Worm (Caenorhabditis elegans) whole organism, L4 larva: ENCODE results near the gene pcp-4.

Experiments
- D1046.2 ChIP-seq: fragments of 200-800 bp; sonication (Bioruptor generic); IDR thresholded peaks from 2 replicates; pipeline ENCODE4 v1.3.6; 2022; ENCODE audit warnings: missing genetic modification characterization, missing compliant biosample characterization
- F26F4.8 ChIP-seq: fragments of 200-800 bp; sonication (Bioruptor generic); conservative IDR thresholded peaks from 2 replicates; pipeline ENCODE4 v1.3.6; 2022; ENCODE audit warnings: missing genetic modification characterization, missing compliant biosample characterization
- F37D6.2 ChIP-seq: sonication (generic microtip); optimal IDR thresholded peaks from 2 replicates; lab custom pipeline; 2016; ENCODE audit warnings: mild to moderate bottlenecking, missing genetic modification characterization, missing compliant biosample characterization
- F44E2.7 ChIP-seq: fragments of 200-800 bp; sonication (Bioruptor generic); IDR thresholded peaks from 2 replicates; pipeline ENCODE4 v2.1.2; 2022; ENCODE audit warnings: missing genetic modification characterization, missing compliant biosample characterization
- R02D3.7 ChIP-seq: fragments of 150-350 bp; sonication (generic microtip); optimal IDR thresholded peaks from 3 replicates; lab custom pipeline; 2014; ENCODE audit warnings: missing biosample characterization, missing genetic modification characterization
- Y5F2A.4 ChIP-seq: fragments of 200-800 bp; sonication (Bioruptor generic); optimal IDR thresholded peaks from 2 replicates; lab custom pipeline; 2018; ENCODE audit warnings: mild to moderate bottlenecking, missing genetic modification characterization, missing compliant biosample characterization
- Y75B8A.6 ChIP-seq: fragments of 200-800 bp; sonication (Bioruptor generic); IDR thresholded peaks from 2 replicates; pipeline ENCODE4 v1.3.6; 2022; ENCODE audit warnings: missing genetic modification reagents, missing genetic modification characterization, missing compliant biosample characterization
- arid-1 ChIP-seq: fragments of 200-800 bp; sonication (Bioruptor generic); conservative IDR thresholded peaks from 2 replicates; pipeline ENCODE4 v1.3.6; 2022; ENCODE audit warnings: missing genetic modification reagents, missing genetic modification characterization, missing compliant biosample characterization
- ceh-32 ChIP-seq: sonication (generic microtip); optimal IDR thresholded peaks from 2 replicates; lab custom pipeline; 2016; ENCODE audit warnings: mild to moderate bottlenecking, missing genetic modification characterization, missing compliant biosample characterization; ENCODE audit not compliant: poor library complexity
- ceh-82 ChIP-seq: sonication (generic microtip); optimal IDR thresholded peaks from 2 replicates; lab custom pipeline; 2017; ENCODE audit warnings: missing biosample characterization, missing genetic modification characterization
- ces-1 ChIP-seq: fragments of 150-350 bp; sonication (generic microtip); optimal IDR thresholded peaks from 4 replicates; lab custom pipeline; 2014; ENCODE audit warnings: missing biosample characterization, missing genetic modification reagents, missing genetic modification characterization
- dve-1 ChIP-seq: sonication (generic microtip); optimal IDR thresholded peaks from 2 replicates; lab custom pipeline; 2017; ENCODE audit warnings: antibody characterized with exemption, mild to moderate bottlenecking, missing genetic modification characterization, missing compliant biosample characterization; ENCODE audit not compliant: insufficient read depth
- egl-43 ChIP-seq: fragments of 200-800 bp; sonication (Bioruptor generic); IDR thresholded peaks from 2 replicates; pipeline ENCODE4 v1.3.6; 2022; ENCODE audit warnings: missing genetic modification reagents, missing genetic modification characterization, missing compliant biosample characterization
- fkh-10 ChIP-seq: fragments of 150-350 bp; optimal IDR thresholded peaks from 2 replicates; lab custom pipeline; 2014; ENCODE audit warnings: missing biosample characterization, missing genetic modification reagents, missing genetic modification characterization
- fos-1 ChIP-seq: fragments of 150-350 bp; optimal IDR thresholded peaks from 2 replicates; lab custom pipeline; 2014; ENCODE audit warnings: missing biosample characterization, missing genetic modification characterization
- lin-29 ChIP-seq: fragments of 200-800 bp; sonication (Bioruptor generic); IDR thresholded peaks from 2 replicates; pipeline ENCODE4 v1.3.6; 2022; ENCODE audit warnings: missing genetic modification reagents, missing genetic modification characterization, missing compliant biosample characterization
- lsy-2 ChIP-seq, 2 experiments: fragments of 150-350 bp in 1 of 2; sonication (generic microtip) in 1 of 2; optimal IDR thresholded peaks; 2 replicates each; lab custom pipeline; 2014 to 2017; ENCODE audit warnings: missing biosample characterization in 2 of 2, missing genetic modification characterization in 2 of 2
- madf-5 ChIP-seq, 2 experiments: fragments of 200-800 bp; sonication (Bioruptor generic); IDR thresholded peaks; 2 replicates each; pipeline ENCODE4 v1.3.6; 2022; ENCODE audit warnings: missing compliant biosample characterization in 2 of 2, missing genetic modification characterization in 2 of 2
- mdt-29 ChIP-seq: fragments of 200-800 bp; sonication (Bioruptor generic); IDR thresholded peaks from 2 replicates; pipeline ENCODE4 v1.3.6; 2022; ENCODE audit warnings: missing genetic modification reagents, missing genetic modification characterization, missing compliant biosample characterization
- nhr-102 ChIP-seq: sonication (generic microtip); optimal IDR thresholded peaks from 2 replicates; lab custom pipeline; 2016; ENCODE audit warnings: mild to moderate bottlenecking, missing genetic modification characterization, moderate library complexity, missing compliant biosample characterization
- nhr-28 ChIP-seq: fragments of 150-350 bp; optimal IDR thresholded peaks from 2 replicates; lab custom pipeline; 2014; ENCODE audit warnings: missing biosample characterization, missing genetic modification characterization
- nhr-41 ChIP-seq: fragments of 200-800 bp; sonication (Bioruptor generic); IDR thresholded peaks from 2 replicates; pipeline ENCODE4 v1.3.6; 2022; ENCODE audit warnings: missing genetic modification reagents, missing genetic modification characterization, missing compliant biosample characterization
- nhr-48 ChIP-seq: sonication (generic microtip); optimal IDR thresholded peaks from 2 replicates; lab custom pipeline; 2016; ENCODE audit warnings: mild to moderate bottlenecking, missing genetic modification characterization, missing compliant biosample characterization
- pqm-1 ChIP-seq: sonication (generic microtip); optimal IDR thresholded peaks from 2 replicates; lab custom pipeline; 2017; ENCODE audit warnings: missing biosample characterization, missing genetic modification characterization
- set-16 ChIP-seq: fragments of 200-800 bp; sonication (Bioruptor generic); IDR thresholded peaks from 2 replicates; pipeline ENCODE4 v1.3.6; 2022; ENCODE audit warnings: missing genetic modification reagents, missing genetic modification characterization, missing compliant biosample characterization
- spr-3 ChIP-seq: fragments of 200-800 bp; sonication (Bioruptor generic); optimal IDR thresholded peaks from 2 replicates; lab custom pipeline; 2018; ENCODE audit warnings: mild to moderate bottlenecking, missing genetic modification characterization, missing compliant biosample characterization
- tag-97 ChIP-seq: fragments of 200-800 bp; sonication (Bioruptor generic); IDR thresholded peaks from 2 replicates; pipeline ENCODE4 v1.3.6; 2022; ENCODE audit warnings: missing genetic modification characterization, missing compliant biosample characterization
- unc-130 ChIP-seq: sonication (generic microtip); optimal IDR thresholded peaks from 2 replicates; lab custom pipeline; 2016; ENCODE audit warnings: missing genetic modification reagents, missing genetic modification characterization, missing compliant biosample characterization
- unc-39 ChIP-seq: sonication (generic microtip); optimal IDR thresholded peaks from 2 replicates; lab custom pipeline; 2017; ENCODE audit warnings: missing biosample characterization, missing genetic modification characterization
- ztf-11 ChIP-seq: fragments of 150-350 bp; optimal IDR thresholded peaks from 2 replicates; lab custom pipeline; 2014; ENCODE audit warnings: missing biosample characterization, missing genetic modification characterization

pcp-4 gene

ce11 chrV:19790248-19790647, 40.6 kb downstream of the pcp-4 start:
- TF ChIP-seq set-16 (peak; percentile 81), unc-130 (GFP tag; lab: Kevin White, UChicago) (no peak)
- TF ChIP-seq, all 104 proteins: peak for 1

- TF ChIP-seq nhr-48 (tag; lab: Kevin White, UChicago) (no peak), pqm-1 (tag; lab: Kevin White, UChicago) (peak; percentile 77), nhr-28 (peak; percentile 94)
These were observed 42.5 kb downstream of the pcp-4 start, which contains the start of gene clec-258 for ce11 chrV:19788360-19788759. clec-258 (plus strand) TSS chrV:19788440.

- TF ChIP-seq fos-1 (tag; lab: Kevin White, UChicago) (no peak), F26F4.8 (GFP tag; lab: Robert Waterston, UW) (no peak), unc-39 (no peak)
These were observed 47.0 kb downstream of the pcp-4 start, which contains the start of gene srt-45 for ce11 chrV:19783829-19784228. srt-45 (plus strand) TSS chrV:19784129.

- TF ChIP-seq lin-29 (GFP tag; lab: Robert Waterston, UW) = no peak
- no peak for TF ChIP-seq arid-1 (GFP tag; lab: Robert Waterston, UW)
- TF ChIP-seq F44E2.7 (GFP tag; lab: Robert Waterston, UW) = no peak
- no peak for TF ChIP-seq dve-1 (tag; lab: Kevin White, UChicago)
These were observed 51.6 kb downstream of the pcp-4 start for ce11 chrV:19779220-19779619.

- TF ChIP-seq madf-5 (GFP tag; IDR thresholded peaks at IDR 0.05; lab: Robert Waterston, UW) (no peak), fkh-10 (GFP tag; lab: Kevin White, UChicago) (no peak), set-16 (no peak), ceh-82 (tag; lab: Kevin White, UChicago) (no peak), R02D3.7 (tag; lab: Kevin White, UChicago) (no peak), D1046.2 (no peak), tag-97 (GFP tag; lab: Robert Waterston, UW) (no peak), nhr-41 (GFP tag; lab: Robert Waterston, UW) (no peak)
These were observed 52.2 kb downstream of the pcp-4 start, which contains the start of gene fbxa-194 for ce11 chrV:19778608-19779007. fbxa-194 (minus strand) TSS chrV:19778708.

ce11 chrV:19777227-19777626, 53.6 kb downstream of the pcp-4 start, which contains the start of gene fbxa-118:
fbxa-118 (minus strand) TSS chrV:19777327.
- no peak for TF ChIP-seq arid-1 (GFP tag; lab: Robert Waterston, UW)
- TF ChIP-seq unc-39 = no peak
- TF ChIP-seq ceh-32 (tag; lab: Kevin White, UChicago) = no peak
- TF ChIP-seq ces-1 = no peak
- no peak for TF ChIP-seq egl-43
- TF ChIP-seq F37D6.2 (tag; lab: Kevin White, UChicago) = no peak
- TF ChIP-seq Y75B8A.6 = no peak
- no peak for TF ChIP-seq mdt-29 (GFP tag; lab: Robert Waterston, UW)
- no peak for TF ChIP-seq spr-3 (GFP tag; lab: Kevin White, UChicago)
- no peak for TF ChIP-seq lsy-2 (tag; optimal IDR thresholded peaks at IDR 0.05; lab: Kevin White, UChicago)
- TF ChIP-seq nhr-102 (tag; lab: Kevin White, UChicago) = no peak
- no peak for TF ChIP-seq ztf-11 (tag; lab: Kevin White, UChicago)
- TF ChIP-seq Y5F2A.4 (GFP tag; lab: Kevin White, UChicago) = no peak
